Fruit fly (Drosophila melanogaster): Measurements from ENCODE around the gene CG9040.

CG9040 gene

dm6 chr3L:14036867-14037313, 49.2 kb downstream of the CG9040 start, which contains the start of gene Hsp110 (continued):
- TF ChIP-seq CG15479 (GFP tag; optimal IDR thresholded peaks at IDR 0.05): no peak
- TF ChIP-seq Dll (GFP tag; IDR thresholded peaks at IDR 0.05; ENCODE audit: partially characterized antibody): peak; percentile 97
- TF ChIP-seq CG6765 (GFP tag; optimal IDR thresholded peaks at IDR 0.05): peak; percentile 8
- TF ChIP-seq pfk (GFP tag; optimal IDR thresholded peaks at IDR 0.05): no peak
- no peak for TF ChIP-seq run (tag; optimal IDR thresholded peaks at IDR 0.05)
- peak; percentile 7 for TF ChIP-seq CG2678 (tag; optimal IDR thresholded peaks at IDR 0.05)
- no peak for TF ChIP-seq CG18262 (tag; optimal IDR thresholded peaks at IDR 0.05)
- TF ChIP-seq slp2 (GFP tag; optimal IDR thresholded peaks at IDR 0.05): no peak
- no peak for TF ChIP-seq bab2 (GFP tag; optimal IDR thresholded peaks at IDR 0.05)
- TF ChIP-seq Atf3 (GFP tag; optimal IDR thresholded peaks at IDR 0.05): no peak
- no peak for TF ChIP-seq Antp (GFP tag; optimal IDR thresholded peaks at IDR 0.05)
- TF ChIP-seq otp (GFP tag; IDR thresholded peaks at IDR 0.05): peak; percentile 26; the same call in 1 of the 3 replicates
- TF ChIP-seq CG18476 (GFP tag; optimal IDR thresholded peaks at IDR 0.05): no peak
- TF ChIP-seq bbx (GFP tag; IDR thresholded peaks at IDR 0.05; ENCODE audit: partially characterized antibody): peak; percentile 100
- no peak for TF ChIP-seq CG4424 (GFP tag; optimal IDR thresholded peaks at IDR 0.05)
- no peak for TF ChIP-seq CG14050 (GFP tag; IDR thresholded peaks at IDR 0.05)
- TF ChIP-seq CrebB (tag; optimal IDR thresholded peaks at IDR 0.05): peak; percentile 23
- peak; percentile 3 for TF ChIP-seq oc (tag; optimal IDR thresholded peaks at IDR 0.05)
- no peak for TF ChIP-seq fu2 (GFP tag; optimal IDR thresholded peaks at IDR 0.05)
- peak; percentile 8 for TF ChIP-seq Dad (GFP tag; optimal IDR thresholded peaks at IDR 0.05)
- no peak for TF ChIP-seq ems (GFP tag; optimal IDR thresholded peaks at IDR 0.05)
- no peak for TF ChIP-seq al (GFP tag; IDR thresholded peaks at IDR 0.05)
- TF ChIP-seq CG10366 (GFP tag; IDR thresholded peaks at IDR 0.05): no peak
- TF ChIP-seq esg (GFP tag; conservative IDR thresholded peaks at IDR 0.05): no peak
- no peak for TF ChIP-seq Ravus (GFP tag; IDR thresholded peaks at IDR 0.05)
- no peak for TF ChIP-seq kah (GFP tag; optimal IDR thresholded peaks at IDR 0.05)
- TF ChIP-seq br (optimal IDR thresholded peaks at IDR 0.05): no peak
- peak; percentile 33 for TF ChIP-seq zfh2 (GFP tag; optimal IDR thresholded peaks at IDR 0.05)
- no peak for TF ChIP-seq CG10147 (GFP tag; optimal IDR thresholded peaks at IDR 0.05)
- peak; percentile 25; the same call in 1 of the 2 replicates for TF ChIP-seq CG17328 (GFP tag; IDR thresholded peaks at IDR 0.05)
- no peak for TF ChIP-seq dmrt11E (tag; optimal IDR thresholded peaks at IDR 0.05)
- no peak for TF ChIP-seq prd (optimal IDR thresholded peaks at IDR 0.05)
- no peak for TF ChIP-seq prd (GFP tag; IDR thresholded peaks at IDR 0.05)
- TF ChIP-seq H15 (GFP tag; IDR thresholded peaks at IDR 0.05): no peak
- TF ChIP-seq unpg (GFP tag; optimal IDR thresholded peaks at IDR 0.05): peak; percentile 7
- no peak for TF ChIP-seq zfh1 (GFP tag; IDR thresholded peaks at IDR 0.05)
- TF ChIP-seq psq (GFP tag; optimal IDR thresholded peaks at IDR 0.05): no peak
- TF ChIP-seq Rfx (GFP tag; IDR thresholded peaks at IDR 0.05): peak; percentile 55
- peak; percentile 49 for TF ChIP-seq her (GFP tag; optimal IDR thresholded peaks at IDR 0.05)
